Fruit fly (Drosophila melanogaster): Measurements from ENCODE around the gene CG11345.

DNA sequence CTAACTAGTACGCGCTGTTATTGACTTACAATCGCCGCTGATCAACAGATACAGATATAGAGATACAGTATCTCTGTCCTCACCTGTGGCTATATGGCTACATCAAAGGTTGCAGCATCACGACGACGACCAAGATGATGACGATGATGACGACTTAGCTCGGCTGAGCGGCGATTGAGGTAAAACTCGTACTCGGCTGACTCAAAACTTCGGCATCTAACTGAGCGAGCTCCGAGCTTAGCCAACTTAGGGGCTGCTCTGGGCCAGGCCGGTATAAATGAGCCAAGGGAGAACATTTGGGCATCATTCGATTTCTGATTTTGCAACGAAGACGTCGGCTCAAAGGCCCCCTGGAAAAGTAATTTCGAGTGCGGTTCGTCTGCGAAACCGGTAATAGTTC is 21.5 kb downstream of the CG11345 start, which contains the start of gene CG15021:
- TF ChIP-seq CG33017 (tag; optimal IDR thresholded peaks at IDR 0.05): no peak
- TF ChIP-seq Clk (GFP tag; optimal IDR thresholded peaks at IDR 0.05): no peak
- TF ChIP-seq toe (GFP tag; optimal IDR thresholded peaks at IDR 0.05): no peak
- no peak for TF ChIP-seq cic (GFP tag; optimal IDR thresholded peaks at IDR 0.05)
- TF ChIP-seq pad (GFP tag; optimal IDR thresholded peaks at IDR 0.05): no peak
- no peak for TF ChIP-seq kay (GFP tag; ENCODE audit: borderline replicate concordance)
- TF ChIP-seq CG1620 (GFP tag; optimal IDR thresholded peaks at IDR 0.05): no peak
- TF ChIP-seq CG12768 (GFP tag; optimal IDR thresholded peaks at IDR 0.05): no peak
- no peak for TF ChIP-seq bab1 (GFP tag; optimal IDR thresholded peaks at IDR 0.05)

Data from whole organism, adult.